Fruit fly (Drosophila melanogaster) whole organism, embryonic: Measurements from ENCODE around the gene Rab23.

ENCODE experiments used
- B-H2 ChIP-seq: fragments of 200-800 bp; sonication (Bioruptor generic); optimal IDR thresholded peaks from 2 replicates; lab custom pipeline; 2018; ENCODE audit warnings: missing biosample characterization, mild to moderate bottlenecking, missing genetic modification characterization
- Blimp-1 ChIP-seq: fragments of 200-800 bp; sonication (Bioruptor generic); optimal IDR thresholded peaks from 3 replicates; lab custom pipeline; 2018; ENCODE audit warnings: missing biosample characterization, missing genetic modification characterization, mild to moderate bottlenecking, moderate library complexity, missing genetic modification reagents
- CG11398 ChIP-seq: fragments of 200-800 bp; sonication (Bioruptor generic); optimal IDR thresholded peaks from 2 replicates; lab custom pipeline; 2016; ENCODE audit warnings: missing biosample characterization, missing genetic modification characterization
- CG12659 ChIP-seq: fragments of 200-800 bp; sonication (Bioruptor generic); optimal IDR thresholded peaks from 3 replicates; lab custom pipeline; 2017; ENCODE audit warnings: mild to moderate bottlenecking, missing biosample characterization, missing genetic modification reagents, missing genetic modification characterization
- CG13296 ChIP-seq: fragments of 200-800 bp; sonication (Bioruptor generic); optimal IDR thresholded peaks from 3 replicates; lab custom pipeline; 2018; ENCODE audit warnings: missing biosample characterization, mild to moderate bottlenecking, missing genetic modification characterization
- CG13624 ChIP-seq: fragments of 200-800 bp; sonication (Bioruptor generic); optimal IDR thresholded peaks from 2 replicates; lab custom pipeline; 2016; ENCODE audit warnings: missing biosample characterization, missing genetic modification characterization
- CG13775 ChIP-seq: fragments of 200-800 bp; sonication (Bioruptor generic); optimal IDR thresholded peaks from 3 replicates; lab custom pipeline; 2017; ENCODE audit warnings: missing biosample characterization, mild to moderate bottlenecking, missing genetic modification characterization
- CG14014 ChIP-seq: fragments of 200-800 bp; sonication (Bioruptor generic); IDR thresholded peaks from 2 replicates; pipeline ENCODE4 v1.3.6; 2022; ENCODE audit warnings: missing biosample characterization, missing genetic modification characterization
- CG14441 ChIP-seq: fragments of 200-800 bp; sonication (Bioruptor generic); IDR thresholded peaks from 2 replicates; pipeline ENCODE4 v1.3.6; 2022; ENCODE audit warnings: missing biosample characterization, missing genetic modification characterization
- CG15269 ChIP-seq: fragments of 200-800 bp; sonication (Bioruptor generic); optimal IDR thresholded peaks from 2 replicates; lab custom pipeline; 2018; ENCODE audit warnings: missing biosample characterization, mild to moderate bottlenecking, missing genetic modification characterization, moderate library complexity
- CG15479 ChIP-seq: fragments of 200-800 bp; sonication (Bioruptor generic); optimal IDR thresholded peaks from 3 replicates; lab custom pipeline; 2019; ENCODE audit warnings: missing biosample characterization, mild to moderate bottlenecking, missing genetic modification characterization, moderate library complexity
- CG15514 ChIP-seq: fragments of 200-800 bp; sonication (Bioruptor generic); optimal IDR thresholded peaks from 3 replicates; lab custom pipeline; 2017; ENCODE audit warnings: missing biosample characterization, missing genetic modification characterization, mild to moderate bottlenecking, moderate library complexity, missing genetic modification reagents
- CG16863 ChIP-seq: fragments of 200-800 bp; sonication (Bioruptor generic); optimal IDR thresholded peaks from 3 replicates; lab custom pipeline; 2016; ENCODE audit warnings: missing biosample characterization, missing genetic modification characterization
- CG17568 ChIP-seq: fragments of 200-800 bp; sonication (Bioruptor generic); optimal IDR thresholded peaks from 2 replicates; lab custom pipeline; 2018; ENCODE audit warnings: missing biosample characterization, mild to moderate bottlenecking, missing genetic modification characterization, moderate library complexity
- CG17829 ChIP-seq: fragments of 200-800 bp; optimal IDR thresholded peaks from 2 replicates; lab custom pipeline; 2019; ENCODE audit warnings: missing biosample characterization, mild to moderate bottlenecking, missing genetic modification characterization, moderate library complexity
- CG17912 ChIP-seq: fragments of 200-800 bp; sonication (Bioruptor generic); optimal IDR thresholded peaks from 2 replicates; lab custom pipeline; 2018; ENCODE audit warnings: missing biosample characterization, mild to moderate bottlenecking, missing genetic modification characterization
- CG2678 ChIP-seq: fragments of 200-800 bp; sonication (Bioruptor generic); optimal IDR thresholded peaks from 3 replicates; lab custom pipeline; 2019; ENCODE audit warnings: missing biosample characterization, mild to moderate bottlenecking, missing genetic modification characterization, moderate library complexity
- CG31224 ChIP-seq: fragments of 200-800 bp; sonication (Bioruptor generic); IDR thresholded peaks from 2 replicates; pipeline ENCODE4 v1.3.6; 2022; ENCODE audit warnings: missing biosample characterization, missing genetic modification characterization
- CG32532 ChIP-seq: fragments of 200-800 bp; sonication (Bioruptor generic); IDR thresholded peaks from 2 replicates; pipeline ENCODE4 v1.3.6; 2022; ENCODE audit warnings: missing biosample characterization, missing genetic modification characterization
- CG32767 ChIP-seq: fragments of 200-800 bp; sonication (Bioruptor generic); IDR thresholded peaks from 2 replicates; pipeline ENCODE4 v1.3.6; 2022; ENCODE audit warnings: missing biosample characterization, missing genetic modification characterization
- CG34422 ChIP-seq: fragments of 200-800 bp; sonication (Bioruptor generic); IDR thresholded peaks from 3 replicates; pipeline ENCODE4 v1.3.6; 2022; ENCODE audit warnings: missing biosample characterization, missing genetic modification characterization
- CG4360 ChIP-seq: fragments of 200-800 bp; sonication (Bioruptor generic); IDR thresholded peaks from 2 replicates; pipeline ENCODE4 v1.3.6; 2022; ENCODE audit warnings: missing biosample characterization, missing genetic modification characterization
- CG4707 ChIP-seq: fragments of 200-800 bp; sonication (Bioruptor generic); optimal IDR thresholded peaks from 2 replicates; lab custom pipeline; 2018; ENCODE audit warnings: missing biosample characterization, mild to moderate bottlenecking, missing genetic modification characterization, moderate library complexity
- CG6683 ChIP-seq: fragments of 200-800 bp; sonication (Bioruptor generic); optimal IDR thresholded peaks from 2 replicates; lab custom pipeline; 2017; ENCODE audit warnings: missing biosample characterization, mild to moderate bottlenecking, missing genetic modification characterization, missing genetic modification reagents
- CG7963 ChIP-seq: fragments of 200-800 bp; sonication (Bioruptor generic); IDR thresholded peaks from 3 replicates; pipeline ENCODE4 v1.3.6; 2022; ENCODE audit warnings: missing biosample characterization, missing genetic modification characterization; ENCODE audit not compliant: partially characterized antibody
- CG8281 ChIP-seq: fragments of 200-800 bp; sonication (Bioruptor generic); optimal IDR thresholded peaks from 2 replicates; lab custom pipeline; 2018; ENCODE audit warnings: missing biosample characterization, mild to moderate bottlenecking, missing genetic modification characterization, moderate library complexity
- CG8924 ChIP-seq: fragments of 200-800 bp; optimal IDR thresholded peaks from 3 replicates; lab custom pipeline; 2019; ENCODE audit warnings: missing biosample characterization, mild to moderate bottlenecking, missing genetic modification characterization, moderate library complexity
- CTCF ChIP-seq: fragments of 200-800 bp; sonication (Bioruptor generic); optimal IDR thresholded peaks from 2 replicates; lab custom pipeline; 2017; ENCODE audit warnings: missing biosample characterization, mild to moderate bottlenecking, missing genetic modification characterization, moderate library complexity
- CkIIα-i1 ChIP-seq: fragments of 200-800 bp; sonication (Bioruptor generic); IDR thresholded peaks from 2 replicates; pipeline ENCODE4 v1.3.6; 2022; ENCODE audit warnings: missing biosample characterization, missing genetic modification characterization
- D ChIP-seq, 2 experiments: fragments of 200-800 bp in 1 of 2; fragments of >200 bp in 1 of 2; sonication (Bioruptor generic) in 1 of 2; optimal IDR thresholded peaks; 2 replicates in 1 of 2; 3 replicates in 1 of 2; lab custom pipeline; 2017; ENCODE audit warnings: mild to moderate bottlenecking in 1 of 2, missing biosample characterization in 1 of 2, missing genetic modification characterization in 1 of 2, missing genetic modification reagents in 1 of 2
- Deaf1 ChIP-seq: fragments of 200-800 bp; optimal IDR thresholded peaks from 3 replicates; lab custom pipeline; 2019; ENCODE audit warnings: missing biosample characterization, mild to moderate bottlenecking, missing genetic modification characterization, moderate library complexity
- Dek ChIP-seq: fragments of 200-800 bp; sonication (Bioruptor generic); optimal IDR thresholded peaks from 3 replicates; lab custom pipeline; 2019; ENCODE audit warnings: missing biosample characterization, mild to moderate bottlenecking, missing genetic modification characterization, moderate library complexity
- Drgx ChIP-seq: fragments of 200-800 bp; sonication (Bioruptor generic); IDR thresholded peaks from 2 replicates; pipeline ENCODE4 v1.3.6; 2022; ENCODE audit warnings: missing biosample characterization, missing genetic modification characterization
- HHEX ChIP-seq: fragments of 200-800 bp; sonication (Bioruptor generic); optimal IDR thresholded peaks from 3 replicates; lab custom pipeline; 2017; ENCODE audit warnings: missing biosample characterization, mild to moderate bottlenecking, missing genetic modification characterization, missing genetic modification reagents
- Hmx ChIP-seq: fragments of 200-800 bp; sonication (Bioruptor generic); optimal IDR thresholded peaks from 2 replicates; lab custom pipeline; 2016; ENCODE audit warnings: missing biosample characterization, missing genetic modification characterization
- Kr ChIP-seq: fragments of 200-800 bp; sonication (Bioruptor generic); optimal IDR thresholded peaks from 2 replicates; lab custom pipeline; 2017; ENCODE audit warnings: missing biosample characterization, mild to moderate bottlenecking, missing genetic modification characterization
- NK7.1 ChIP-seq: fragments of 200-800 bp; sonication (Bioruptor generic); optimal IDR thresholded peaks from 3 replicates; lab custom pipeline; 2016; ENCODE audit warnings: missing biosample characterization, missing genetic modification characterization
- Six4 ChIP-seq: fragments of 200-800 bp; sonication (Bioruptor generic); optimal IDR thresholded peaks from 2 replicates; lab custom pipeline; 2016; ENCODE audit warnings: missing biosample characterization, missing genetic modification characterization
- ab ChIP-seq: fragments of 200-800 bp; sonication (Bioruptor generic); optimal IDR thresholded peaks from 2 replicates; lab custom pipeline; 2016; ENCODE audit warnings: missing biosample characterization, missing genetic modification characterization
- aop ChIP-seq: fragments of 200-800 bp; sonication (Bioruptor generic); IDR thresholded peaks from 2 replicates; pipeline ENCODE4 v1.3.6; 2022; ENCODE audit warnings: missing biosample characterization, missing genetic modification characterization
- br ChIP-seq: fragments of >200 bp; optimal IDR thresholded peaks from 2 replicates; lab custom pipeline; 2017
- dmrt99B ChIP-seq: fragments of 200-800 bp; sonication (Bioruptor generic); optimal IDR thresholded peaks from 2 replicates; lab custom pipeline; 2018; ENCODE audit warnings: missing biosample characterization, mild to moderate bottlenecking, missing genetic modification characterization, moderate library complexity
- eyg ChIP-seq: fragments of 200-800 bp; sonication (Bioruptor generic); optimal IDR thresholded peaks from 3 replicates; lab custom pipeline; 2016; ENCODE audit warnings: missing biosample characterization, missing genetic modification characterization
- fru ChIP-seq: fragments of >200 bp; optimal IDR thresholded peaks from 2 replicates; lab custom pipeline; 2017
- ken ChIP-seq: fragments of 200-800 bp; sonication (Bioruptor generic); IDR thresholded peaks from 3 replicates; pipeline ENCODE4 v1.3.6; 2022; ENCODE audit warnings: missing biosample characterization, missing genetic modification characterization
- knrl ChIP-seq: fragments of 200-800 bp; sonication (Bioruptor generic); IDR thresholded peaks from 3 replicates; pipeline ENCODE4 v1.3.6; 2022; ENCODE audit warnings: missing biosample characterization, missing genetic modification characterization; ENCODE audit not compliant: partially characterized antibody
- odd ChIP-seq: fragments of 200-800 bp; sonication (Bioruptor generic); optimal IDR thresholded peaks from 2 replicates; lab custom pipeline; 2017; ENCODE audit warnings: missing biosample characterization, mild to moderate bottlenecking, missing genetic modification characterization
- sens-2 ChIP-seq: fragments of 200-800 bp; sonication (Bioruptor generic); IDR thresholded peaks from 2 replicates; pipeline ENCODE4 v1.3.6; 2022; ENCODE audit warnings: missing biosample characterization, missing genetic modification characterization
- stc ChIP-seq: fragments of 200-800 bp; sonication (Bioruptor generic); IDR thresholded peaks from 2 replicates; pipeline ENCODE4 v1.3.6; 2022; ENCODE audit warnings: missing biosample characterization, missing genetic modification characterization
- toy ChIP-seq: fragments of 200-800 bp; sonication (Bioruptor generic); IDR thresholded peaks from 2 replicates; pipeline ENCODE4 v1.3.6; 2022; ENCODE audit warnings: missing biosample characterization, missing genetic modification characterization

The Rab23 gene

dm6 chr3R:5672658-5673217, 12.5 kb downstream of the Rab23 start (continued):
- TF ChIP-seq dmrt99B (no peak), Kr (peak; percentile 72), Six4 (GFP tag; lab: Kevin White, UChicago) (peak; percentile 57), CG13296 (GFP tag; lab: Kevin White, UChicago) (peak; percentile 93), CG4360 (GFP tag; lab: Robert Waterston, UW) (peak; percentile 90), CG13775 (GFP tag; lab: Kevin White, UChicago) (peak; percentile 39), CG31224 (no peak), aop (GFP tag; lab: Robert Waterston, UW) (no peak), CG8924 (peak; percentile 82), NK7.1 (peak; percentile 71), CG13624 (peak; percentile 71), CG32767 (peak; percentile 48; the same call in 1 of the 2 replicates), HHEX (GFP tag; lab: Kevin White, UChicago) (peak; percentile 89), CG17912 (GFP tag; lab: Kevin White, UChicago) (peak; percentile 93), odd (GFP tag; lab: Kevin White, UChicago) (peak; percentile 91), fru (lab: Kevin White, UChicago) (no peak), CG15269 (no peak), CG2678 (tag; lab: Kevin White, UChicago) (no peak), CG12659 (peak; percentile 84), CG14014 (GFP tag; lab: Robert Waterston, UW) (peak; percentile 61; the same call in 1 of the 2 replicates), ab (no peak), sens-2 (peak; percentile 51), toy (no peak), CkIIα-i1 (no peak), knrl (GFP tag; lab: Robert Waterston, UW) (no peak), CG8281 (tag; lab: Kevin White, UChicago) (peak; percentile 62), Dek (tag; lab: Kevin White, UChicago) (peak; percentile 57), Deaf1 (tag; lab: Kevin White, UChicago) (no peak), D (optimal IDR thresholded peaks at IDR 0.05; lab: Kevin White, UChicago) (no peak), D (GFP tag; optimal IDR thresholded peaks at IDR 0.05; lab: Kevin White, UChicago) (peak; percentile 74), CG17568 (peak; percentile 93), CG4707 (GFP tag; lab: Kevin White, UChicago) (peak; percentile 93), stc (GFP tag; lab: Robert Waterston, UW) (peak; percentile 65; the same call in 1 of the 2 replicates), CG15514 (peak; percentile 72), CG7963 (GFP tag; lab: Robert Waterston, UW) (no peak), CTCF (GFP tag; lab: Kevin White, UChicago) (peak; percentile 47), B-H2 (GFP tag; lab: Kevin White, UChicago) (peak; percentile 80), CG34422 (GFP tag; lab: Robert Waterston, UW) (peak; percentile 80; the same call in 1 of the 3 replicates), CG6683 (GFP tag; lab: Kevin White, UChicago) (peak; percentile 81), CG11398 (GFP tag; lab: Kevin White, UChicago) (peak; percentile 86), eyg (GFP tag; lab: Kevin White, UChicago) (peak; percentile 81), CG14441 (0 out of 2 replicates have a peak, but pooled peaks have one; percentile 38), CG32532 (GFP tag; lab: Robert Waterston, UW) (peak; percentile 35; the same call in 1 of the 2 replicates), br (lab: Kevin White, UChicago) (no peak), Drgx (GFP tag; lab: Robert Waterston, UW) (peak; percentile 38; the same call in 1 of the 2 replicates), CG16863 (GFP tag; lab: Kevin White, UChicago) (peak; percentile 67), ken (GFP tag; lab: Robert Waterston, UW) (0 out of 3 replicates have a peak, but pooled peaks have one; percentile 49), Hmx (GFP tag; lab: Kevin White, UChicago) (no peak), CG15479 (no peak), Blimp-1 (GFP tag; lab: Kevin White, UChicago) (peak; percentile 76), CG17829 (tag; lab: Kevin White, UChicago) (peak; percentile 62)
